Worm (Caenorhabditis elegans): ENCODE measurements around the gene C17F4.7.

Gene C17F4.7

DNA sequence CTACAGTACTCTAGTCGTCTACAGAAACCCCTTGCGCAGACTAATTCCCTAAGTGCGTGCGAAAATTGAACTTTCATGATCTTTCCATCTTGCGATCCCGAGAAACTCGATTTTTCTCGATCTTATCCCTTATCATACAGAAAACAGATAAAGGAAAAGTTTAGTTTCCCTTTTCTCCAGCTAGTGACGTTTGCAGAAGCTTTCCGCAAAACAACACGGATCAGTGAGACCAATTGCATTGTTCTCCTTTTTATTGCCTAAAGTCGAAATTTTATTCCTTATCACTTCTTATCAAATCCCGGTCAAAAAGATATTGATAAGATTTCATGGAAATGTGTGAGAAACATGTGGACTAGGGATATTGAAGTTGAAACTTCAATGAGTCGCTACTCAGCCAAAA lies 4.0 kb downstream of the C17F4.7 start (continued):
- TF ChIP-seq aptf-2 (GFP tag; conservative IDR thresholded peaks at IDR 0.05), result no peak
- TF ChIP-seq dpl-1 (GFP tag; optimal IDR thresholded peaks at IDR 0.05), result no peak

DNA sequence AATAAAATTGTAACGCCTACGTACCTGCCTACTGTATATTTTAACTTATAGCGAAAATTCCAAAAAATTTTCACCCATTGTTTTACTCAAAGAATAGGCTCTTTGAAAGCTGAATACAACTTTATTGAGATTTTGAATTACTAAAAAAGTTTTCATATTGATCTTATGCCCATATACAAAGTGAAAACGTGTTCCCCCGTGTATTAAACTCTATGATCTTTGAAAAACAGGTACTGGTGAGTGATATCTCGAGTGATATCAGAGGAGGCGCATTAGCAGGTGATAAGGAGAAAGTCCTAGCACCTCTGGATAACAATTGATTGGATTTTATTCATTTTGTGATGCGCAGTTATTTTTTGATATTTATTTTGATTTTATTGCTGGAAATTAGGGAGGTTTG lies 5.6 kb downstream of the C17F4.7 start, which contains the start of gene C17F4.3:
Gene C17F4.3 (plus strand): TSS at position 301 of the 400 bp plus-strand sequence.
- no peak for TF ChIP-seq B0035.1 (tag; optimal IDR thresholded peaks at IDR 0.05)
- no peak for TF ChIP-seq F57C9.4 (tag; optimal IDR thresholded peaks at IDR 0.05)
- no peak for TF ChIP-seq nhr-90 (tag; optimal IDR thresholded peaks at IDR 0.05)
- TF ChIP-seq T26A5.8 (tag; optimal IDR thresholded peaks at IDR 0.05), result no peak
- TF ChIP-seq somi-1 (GFP tag; optimal IDR thresholded peaks at IDR 0.05), result no peak

DNA sequence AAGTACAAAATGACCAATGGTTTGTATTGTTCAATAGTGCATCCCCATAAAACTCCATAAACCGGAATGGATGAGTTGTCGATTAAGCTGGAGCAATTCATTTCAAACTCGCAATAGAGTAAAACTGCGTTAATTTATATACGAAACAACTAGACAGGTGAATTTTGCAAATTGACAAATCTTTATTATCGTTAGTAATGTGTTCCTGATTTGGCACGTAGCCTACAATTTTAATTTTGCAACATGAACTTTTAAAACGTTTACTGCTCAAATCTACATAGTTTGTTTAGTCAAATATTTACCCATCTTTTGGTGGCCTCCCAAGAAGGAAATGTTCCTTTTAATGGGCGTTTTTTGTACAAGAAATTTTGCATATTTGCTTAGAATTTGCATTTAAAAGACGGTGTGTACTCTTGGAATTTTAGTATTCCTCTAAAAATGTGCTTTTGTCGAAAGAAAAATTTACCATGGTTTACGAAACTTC lies 8.7 kb downstream of the C17F4.7 start, which contains the start of the genes srz-67 and C17F4.11:
Gene srz-67 (minus strand): TSS at position 101 of the 484 bp plus-strand sequence.
Gene C17F4.11 (plus strand): TSS at position 434 of the 484 bp plus-strand sequence.
- TF ChIP-seq let-607 (tag; optimal IDR thresholded peaks at IDR 0.05), result no peak
- TF ChIP-seq ztf-25 (GFP tag; IDR thresholded peaks at IDR 0.05), result no peak
- no peak for TF ChIP-seq nhr-120 (GFP tag; IDR thresholded peaks at IDR 0.05)
- TF ChIP-seq Y79H2A.3 (GFP tag; conservative IDR thresholded peaks at IDR 0.05), result no peak
- no peak for TF ChIP-seq F55B11.4 (tag; optimal IDR thresholded peaks at IDR 0.05; ENCODE audit: borderline replicate concordance, insufficient read depth)
- TF ChIP-seq nfyb-1 (GFP tag; IDR thresholded peaks at IDR 0.05), result no peak
- TF ChIP-seq snpc-1.1 (tag; optimal IDR thresholded peaks at IDR 0.05; ENCODE audit: insufficient read depth), result no peak
- no peak for TF ChIP-seq let-526 (GFP tag; IDR thresholded peaks at IDR 0.05)
- no peak for TF ChIP-seq rec-8 (tag; optimal IDR thresholded peaks at IDR 0.05)
- TF ChIP-seq ztf-28 (GFP tag; IDR thresholded peaks at IDR 0.05), result no peak
- TF ChIP-seq egl-18 (GFP tag; IDR thresholded peaks at IDR 0.05), result no peak
- TF ChIP-seq F23B12.7 (tag; optimal IDR thresholded peaks at IDR 0.05; ENCODE audit: insufficient read depth), result no peak
- no peak for TF ChIP-seq ceh-79 (tag; optimal IDR thresholded peaks at IDR 0.05)
- TF ChIP-seq bed-2 (GFP tag; IDR thresholded peaks at IDR 0.05), result no peak
- TF ChIP-seq pbrm-1 (GFP tag; IDR thresholded peaks at IDR 0.05), result no peak
- TF ChIP-seq B0261.1 (tag; optimal IDR thresholded peaks at IDR 0.05), result no peak
- TF ChIP-seq efl-1 (GFP tag; optimal IDR thresholded peaks at IDR 0.05), result no peak

DNA sequence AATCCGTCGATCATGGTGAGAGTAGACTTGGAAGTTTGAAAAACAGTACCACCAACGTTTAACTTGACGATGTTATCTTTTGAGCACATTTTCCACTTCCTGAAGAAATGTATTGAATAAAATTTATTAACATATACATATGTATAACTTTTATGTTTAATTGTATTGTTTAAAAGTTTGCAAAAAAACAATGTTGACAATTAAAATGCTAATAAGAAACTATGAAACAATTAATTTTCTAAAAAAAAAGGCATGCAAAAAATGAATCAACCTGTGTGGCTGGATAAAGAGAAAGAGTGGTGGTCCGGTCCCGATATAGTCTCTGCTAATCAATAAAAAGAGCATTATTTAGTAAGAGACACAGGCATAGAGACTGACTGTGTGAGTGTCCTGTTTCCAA lies 11.1 kb downstream of the C17F4.7 start, which contains the start of gene C17F4.8:
Gene C17F4.8 (minus strand): TSS at position 101 of the 400 bp plus-strand sequence.
- TF ChIP-seq F57A8.1 (GFP tag; optimal IDR thresholded peaks at IDR 0.05), result no peak

DNA sequence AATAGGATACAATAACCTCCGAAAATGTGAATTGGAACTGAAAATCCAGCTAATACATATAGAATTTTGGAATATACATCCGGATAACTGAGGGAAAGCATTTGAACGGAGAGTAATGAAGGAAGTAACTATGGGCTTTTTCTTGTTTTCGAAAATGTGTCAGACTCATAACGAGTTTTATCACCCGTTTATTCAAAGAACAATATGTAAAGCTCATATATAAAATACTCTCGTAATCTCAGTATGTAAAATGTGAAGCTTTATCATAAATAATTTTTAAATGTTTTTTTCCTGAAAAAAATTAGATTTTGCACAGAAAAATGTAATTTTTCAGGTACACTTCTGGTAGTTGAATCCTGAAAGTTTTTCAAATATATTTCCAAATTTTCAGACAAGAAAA lies 15.4 kb downstream of the C17F4.7 start, which contains the start of gene srh-297:
Gene srh-297 (minus strand): TSS at position 101 of the 400 bp plus-strand sequence.
- no peak for TF ChIP-seq mxl-1 (tag; optimal IDR thresholded peaks at IDR 0.05)

DNA sequence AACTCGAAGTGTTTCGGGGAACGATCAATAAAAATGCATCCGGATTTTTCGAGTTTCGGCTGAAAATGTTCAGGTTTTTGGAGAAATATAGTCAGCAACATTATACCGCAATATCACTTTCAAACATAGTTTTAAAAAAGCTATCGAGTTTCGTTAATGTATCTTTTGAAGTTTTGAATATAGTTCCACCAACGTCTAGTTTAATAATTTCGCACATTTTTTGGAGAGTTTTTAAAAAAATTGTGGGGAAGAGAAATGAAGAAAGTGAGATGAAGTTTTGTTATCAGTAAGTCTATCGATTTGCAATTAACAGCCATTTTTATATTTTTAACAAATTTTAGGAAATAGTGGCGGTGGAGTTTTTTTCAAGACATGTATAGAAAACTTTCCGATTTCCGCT lies 20.0 kb downstream of the C17F4.7 start, which contains the start of gene ZC239.17:
Gene ZC239.17 (minus strand): TSS at position 101 of the 400 bp plus-strand sequence.
- no peak for TF ChIP-seq nfyb-1 (GFP tag; IDR thresholded peaks at IDR 0.05)
- TF ChIP-seq unc-130 (GFP tag; optimal IDR thresholded peaks at IDR 0.05), result no peak
- no peak for TF ChIP-seq ceh-40 (GFP tag; IDR thresholded peaks at IDR 0.05)
- no peak for TF ChIP-seq ztf-3 (GFP tag; optimal IDR thresholded peaks at IDR 0.05)
- TF ChIP-seq egl-18 (GFP tag; IDR thresholded peaks at IDR 0.05), result no peak
- TF ChIP-seq nfya-2 (GFP tag; IDR thresholded peaks at IDR 0.05), result no peak
- no peak for TF ChIP-seq Y67H2A.10 (GFP tag; conservative IDR thresholded peaks at IDR 0.05)
